Fruit fly (Drosophila melanogaster) whole organism, wandering third instar larva: ENCODE results near the gene RtcB.

ENCODE experiments used
- Abd-B ChIP-seq: fragments of >200 bp; optimal IDR thresholded peaks from 2 replicates; lab custom pipeline; 2017; ENCODE audit warnings: missing biosample characterization, missing genetic modification characterization
- CG32264 ChIP-seq: fragments of 200-800 bp; sonication (Bioruptor generic); optimal IDR thresholded peaks from 2 replicates; lab custom pipeline; 2016; ENCODE audit warnings: missing biosample characterization, missing genetic modification characterization
- CrebA ChIP-seq: fragments of 200-800 bp; sonication (Bioruptor generic); optimal IDR thresholded peaks from 2 replicates; lab custom pipeline; 2016; ENCODE audit warnings: missing biosample characterization, mild to moderate bottlenecking, missing genetic modification characterization, borderline replicate concordance
- Dfd ChIP-seq: fragments of >200 bp; optimal IDR thresholded peaks from 2 replicates; lab custom pipeline; 2017; ENCODE audit warnings: missing biosample characterization, missing genetic modification characterization
- HLH106 ChIP-seq: fragments of 200-800 bp; optimal IDR thresholded peaks from 3 replicates; lab custom pipeline; 2019; ENCODE audit warnings: missing biosample characterization, mild to moderate bottlenecking, missing genetic modification characterization, moderate library complexity
- Hnf4 ChIP-seq: fragments of 200-800 bp; sonication (Bioruptor generic); optimal IDR thresholded peaks from 2 replicates; lab custom pipeline; 2016; ENCODE audit warnings: missing biosample characterization, mild to moderate bottlenecking, missing genetic modification characterization
- Jra ChIP-seq: sonication (Bioruptor generic); optimal IDR thresholded peaks from 2 replicates; lab custom pipeline; 2016; ENCODE audit warnings: missing biosample characterization, missing genetic modification characterization
- Mio ChIP-seq: sonication (Bioruptor generic); optimal IDR thresholded peaks from 2 replicates; lab custom pipeline; 2016; ENCODE audit warnings: missing biosample characterization, missing genetic modification characterization
- N ChIP-seq: fragments of >200 bp; optimal IDR thresholded peaks from 2 replicates; lab custom pipeline; 2018; ENCODE audit warnings: missing biosample characterization, missing external identifiers, missing genetic modification characterization
- OdsH ChIP-seq: fragments of 200-800 bp; sonication (Bioruptor generic); optimal IDR thresholded peaks from 2 replicates; lab custom pipeline; 2016; ENCODE audit warnings: missing biosample characterization, mild to moderate bottlenecking, missing genetic modification characterization
- Rel ChIP-seq, 2 experiments: fragments of 200-800 bp; sonication (Bioruptor generic) in 1 of 2; optimal IDR thresholded peaks; 2 replicates in 1 of 2; 3 replicates in 1 of 2; lab custom pipeline; 2016 to 2019; ENCODE audit warnings: mild to moderate bottlenecking in 2 of 2, missing biosample characterization in 2 of 2, missing genetic modification characterization in 2 of 2, moderate library complexity in 1 of 2
- Sp1 ChIP-seq: fragments of 200-800 bp; sonication (Bioruptor generic); optimal IDR thresholded peaks from 3 replicates; lab custom pipeline; 2019; ENCODE audit warnings: missing biosample characterization, mild to moderate bottlenecking, missing genetic modification characterization, moderate library complexity
- Vsx2 ChIP-seq: fragments of 200-300, 225-300 bp; sonication (Bioruptor generic); optimal IDR thresholded peaks from 2 replicates; lab custom pipeline; 2018; ENCODE audit warnings: missing biosample characterization, missing genetic modification characterization; ENCODE audit not compliant: partially characterized antibody
- br ChIP-seq: fragments of 200-800 bp; sonication (Bioruptor generic); optimal IDR thresholded peaks from 2 replicates; lab custom pipeline; 2016; ENCODE audit warnings: missing biosample characterization, missing genetic modification characterization
- brk ChIP-seq: fragments of 200-800 bp; sonication (Bioruptor generic); optimal IDR thresholded peaks from 2 replicates; lab custom pipeline; 2016; ENCODE audit warnings: missing biosample characterization, mild to moderate bottlenecking, missing genetic modification characterization
- dmrt93B ChIP-seq: fragments of 200-800 bp; sonication (Bioruptor generic); optimal IDR thresholded peaks from 2 replicates; lab custom pipeline; 2018; ENCODE audit warnings: missing biosample characterization, mild to moderate bottlenecking, missing genetic modification characterization
- ey ChIP-seq: fragments of 200-800 bp; sonication (Bioruptor generic); optimal IDR thresholded peaks from 2 replicates; lab custom pipeline; 2016; ENCODE audit warnings: missing biosample characterization, missing genetic modification characterization
- fru ChIP-seq: fragments of 200-800 bp; sonication (Bioruptor generic); optimal IDR thresholded peaks from 3 replicates; lab custom pipeline; 2016; ENCODE audit warnings: missing biosample characterization, mild to moderate bottlenecking, missing genetic modification characterization
- h ChIP-seq: fragments of 200-800 bp; sonication (Bioruptor generic); optimal IDR thresholded peaks from 3 replicates; lab custom pipeline; 2016; ENCODE audit warnings: missing biosample characterization, mild to moderate bottlenecking, missing genetic modification characterization
- jim ChIP-seq: fragments of 175-275, 200-325 bp; sonication (Bioruptor generic); optimal IDR thresholded peaks from 2 replicates; lab custom pipeline; 2016; ENCODE audit warnings: missing biosample characterization, mild to moderate bottlenecking, missing genetic modification characterization
- lola ChIP-seq: fragments of >200 bp; optimal IDR thresholded peaks from 2 replicates; lab custom pipeline; 2017; ENCODE audit warnings: missing biosample characterization, missing genetic modification characterization
- psq ChIP-seq: fragments of 200-800 bp; sonication (Bioruptor generic); optimal IDR thresholded peaks from 3 replicates; lab custom pipeline; 2017; ENCODE audit warnings: missing biosample characterization, mild to moderate bottlenecking, missing genetic modification characterization, moderate library complexity
- rgr ChIP-seq: fragments of 200-800 bp; sonication (Bioruptor generic); optimal IDR thresholded peaks from 3 replicates; lab custom pipeline; 2016; ENCODE audit warnings: missing biosample characterization, mild to moderate bottlenecking, missing genetic modification characterization
- sage ChIP-seq: fragments of 200-800 bp; sonication (Bioruptor generic); optimal IDR thresholded peaks from 2 replicates; lab custom pipeline; 2016; ENCODE audit warnings: missing biosample characterization, mild to moderate bottlenecking, missing genetic modification characterization
- sv ChIP-seq: fragments of 200-800 bp; sonication (Bioruptor generic); optimal IDR thresholded peaks from 3 replicates; lab custom pipeline; 2016; ENCODE audit warnings: missing biosample characterization, missing genetic modification characterization
- usp ChIP-seq: fragments of >200 bp; optimal IDR thresholded peaks from 2 replicates; lab custom pipeline; 2017; ENCODE audit warnings: missing biosample characterization, missing genetic modification characterization
- woc ChIP-seq: sonication (Bioruptor generic); optimal IDR thresholded peaks from 2 replicates; lab custom pipeline; 2016; ENCODE audit warnings: missing biosample characterization, mild to moderate bottlenecking, missing genetic modification characterization

The RtcB gene

DNA sequence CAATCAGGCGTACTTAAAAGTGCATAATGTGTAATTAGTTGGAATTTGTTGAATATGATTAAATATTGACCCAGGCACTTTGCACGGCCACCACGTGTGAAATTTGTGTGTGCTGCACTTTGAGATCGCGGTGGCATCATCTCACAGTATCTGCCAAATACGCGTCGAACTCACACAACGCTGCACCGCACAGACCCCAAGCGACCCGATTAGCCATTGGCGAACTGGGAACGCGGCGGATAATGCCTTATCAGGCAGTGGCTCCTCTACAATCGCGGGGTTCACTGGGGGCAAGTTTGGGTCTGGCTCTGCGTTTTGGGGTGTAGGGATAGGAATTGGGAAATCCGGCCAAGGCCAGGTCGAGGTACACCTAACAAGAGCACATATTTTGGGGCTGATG, 24.8 kb downstream of the RtcB start:
- TF ChIP-seq Abd-B (GFP tag; lab: Kevin White, UChicago) (no peak), Vsx2 (GFP tag; lab: Kevin White, UChicago) (no peak), HLH106 (no peak), rgr (GFP tag; lab: Kevin White, UChicago) (no peak), dmrt93B (GFP tag; lab: Kevin White, UChicago) (no peak), sv (GFP tag; lab: Kevin White, UChicago) (no peak), Sp1 (no peak), Rel (GFP tag; optimal IDR thresholded peaks at IDR 0.05; lab: Kevin White, UChicago) (no peak), Rel (tag; optimal IDR thresholded peaks at IDR 0.05; lab: Kevin White, UChicago) (no peak), CrebA (GFP tag; lab: Kevin White, UChicago) (no peak), psq (GFP tag; lab: Kevin White, UChicago) (no peak), woc (GFP tag; lab: Kevin White, UChicago) (no peak), h (GFP tag; lab: Kevin White, UChicago) (no peak)

DNA sequence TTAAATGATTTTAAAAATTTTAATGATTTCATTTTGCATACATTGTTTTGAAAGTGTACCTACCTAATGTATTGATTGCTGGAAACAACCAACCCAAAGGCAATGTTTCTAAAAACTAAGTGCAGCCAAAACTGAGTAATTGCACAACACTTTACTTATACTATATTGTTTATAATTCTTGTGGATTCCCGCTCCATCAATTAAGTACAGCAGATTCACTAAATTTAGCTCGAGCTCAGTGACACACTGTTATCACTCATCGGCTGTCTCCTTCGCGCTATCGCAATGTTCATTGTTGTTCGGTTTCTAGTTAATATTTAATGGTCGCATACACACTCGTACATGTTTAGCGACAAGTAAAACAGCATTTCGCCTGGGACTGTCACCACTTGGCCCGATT, 25.3 kb downstream of the RtcB start:
- TF ChIP-seq woc (GFP tag; lab: Kevin White, UChicago): no peak
- no peak for TF ChIP-seq Jra (GFP tag; lab: Kevin White, UChicago)
- no peak for TF ChIP-seq lola (GFP tag; lab: Kevin White, UChicago)
- TF ChIP-seq Rel (GFP tag; optimal IDR thresholded peaks at IDR 0.05; lab: Kevin White, UChicago): no peak
- peak; percentile 93 for TF ChIP-seq Rel (tag; optimal IDR thresholded peaks at IDR 0.05; lab: Kevin White, UChicago)
- no peak for TF ChIP-seq Vsx2 (GFP tag; lab: Kevin White, UChicago)

DNA sequence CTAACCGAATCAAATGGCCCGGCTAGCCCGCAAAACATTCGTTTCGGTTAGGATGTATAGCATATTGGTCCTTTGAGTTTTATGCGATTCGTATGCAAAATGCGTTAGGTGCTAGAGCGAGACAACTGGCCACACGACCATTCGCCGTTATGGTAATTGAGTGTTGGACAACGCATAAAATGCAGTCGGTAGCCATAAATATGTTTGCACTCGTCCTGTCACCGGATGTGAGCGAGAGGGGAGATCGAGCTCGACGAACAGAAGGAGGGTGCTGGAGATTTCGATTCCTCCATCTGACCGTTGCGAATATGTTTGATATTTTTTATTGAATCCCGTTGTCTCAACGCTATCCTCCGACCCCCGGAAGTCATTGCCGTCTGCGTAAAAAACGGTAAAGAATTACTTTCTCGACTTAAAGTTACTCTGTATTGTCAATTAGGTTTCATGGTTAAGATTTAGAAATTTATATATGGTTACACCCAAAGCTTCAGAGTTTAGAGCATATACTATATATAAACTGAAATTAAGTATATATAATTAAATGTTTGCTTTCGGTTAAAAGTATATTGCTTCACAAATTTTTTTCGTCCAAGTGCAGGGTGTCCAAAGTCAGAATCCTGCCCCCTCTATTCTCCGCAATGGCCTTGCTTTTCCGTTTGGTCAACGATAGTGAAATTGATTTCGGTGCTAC, 27.6 kb downstream of the RtcB start:
- TF ChIP-seq Vsx2 (GFP tag; lab: Kevin White, UChicago): no peak
- no peak for TF ChIP-seq Jra (GFP tag; lab: Kevin White, UChicago)
- no peak for TF ChIP-seq CrebA (GFP tag; lab: Kevin White, UChicago)
- TF ChIP-seq OdsH (GFP tag; lab: Kevin White, UChicago): no peak
- no peak for TF ChIP-seq Mio (GFP tag; lab: Kevin White, UChicago)
- no peak for TF ChIP-seq Dfd (GFP tag; lab: Kevin White, UChicago)
- TF ChIP-seq, all 38 proteins: peak for 0

DNA sequence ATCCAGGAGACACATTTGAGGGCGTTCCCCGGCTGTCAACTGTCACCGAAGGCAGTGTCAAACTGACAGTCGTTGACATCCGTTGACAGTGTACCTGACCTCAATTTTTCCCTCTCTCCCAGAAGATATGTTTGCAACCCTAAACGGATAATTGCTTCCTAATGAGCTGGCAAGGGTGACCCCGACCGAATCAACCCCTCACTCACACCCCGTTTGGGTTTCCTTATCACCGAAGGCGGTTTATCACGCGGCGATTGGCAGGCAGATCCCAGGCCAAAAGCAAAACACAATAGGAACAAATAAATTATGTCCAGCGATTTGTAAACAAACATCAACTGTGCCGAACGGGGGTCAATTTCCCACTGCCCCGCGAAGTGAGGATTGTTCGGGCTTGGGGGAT, 29.0 kb downstream of the RtcB start:
- TF ChIP-seq Hnf4 (GFP tag; lab: Kevin White, UChicago) (no peak), Dfd (GFP tag; lab: Kevin White, UChicago) (no peak), OdsH (GFP tag; lab: Kevin White, UChicago) (no peak), br (no peak), fru (GFP tag; lab: Kevin White, UChicago) (no peak), CG32264 (GFP tag; lab: Kevin White, UChicago) (no peak), Abd-B (GFP tag; lab: Kevin White, UChicago) (no peak), sv (GFP tag; lab: Kevin White, UChicago) (no peak), HLH106 (no peak), psq (GFP tag; lab: Kevin White, UChicago) (no peak), ey (GFP tag; lab: Kevin White, UChicago) (no peak), brk (GFP tag; lab: Kevin White, UChicago) (no peak), usp (GFP tag; lab: Kevin White, UChicago) (no peak), jim (GFP tag; lab: Kevin White, UChicago) (no peak)
- TF ChIP-seq, all 38 proteins: peak for 0

DNA sequence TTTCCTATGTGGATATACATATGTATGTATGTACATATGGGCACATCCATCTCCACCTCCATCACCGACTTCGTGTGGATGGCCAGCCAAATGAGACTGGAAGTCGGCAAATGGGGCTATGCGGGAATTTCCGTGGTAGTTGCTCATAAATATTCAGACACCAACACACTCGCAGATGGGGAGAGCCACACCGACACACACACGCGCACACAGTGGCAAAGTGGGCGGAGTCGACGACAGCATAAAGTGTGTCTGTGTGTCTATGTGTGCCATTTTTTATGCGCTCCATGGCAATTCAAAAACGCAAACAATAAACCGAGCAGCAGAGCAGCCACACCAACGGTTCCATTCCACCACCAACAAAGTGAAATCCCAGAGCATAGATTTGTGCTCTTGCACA, 32.5 kb downstream of the RtcB start:
- TF ChIP-seq ey (GFP tag; lab: Kevin White, UChicago) (no peak), Abd-B (GFP tag; lab: Kevin White, UChicago) (no peak), h (GFP tag; lab: Kevin White, UChicago) (no peak), jim (GFP tag; lab: Kevin White, UChicago) (no peak), N (GFP tag; lab: Kevin White, UChicago) (no peak), sage (GFP tag; lab: Kevin White, UChicago) (no peak)
